Fruit fly (Drosophila melanogaster) whole organism, wandering third instar larva: Measurements from ENCODE around the gene CG17122.

ENCODE experiments used
- Sp1 ChIP-seq: fragments of 200-800 bp; sonication (Bioruptor generic); optimal IDR thresholded peaks from 3 replicates; lab custom pipeline; 2019; ENCODE audit warnings: missing biosample characterization, mild to moderate bottlenecking, missing genetic modification characterization, moderate library complexity
- fru ChIP-seq: fragments of 200-800 bp; sonication (Bioruptor generic); optimal IDR thresholded peaks from 3 replicates; lab custom pipeline; 2016; ENCODE audit warnings: missing biosample characterization, mild to moderate bottlenecking, missing genetic modification characterization

dm6 chr3L:20241987-20242982, 32.9 kb downstream of the CG17122 start:
- TF ChIP-seq Sp1 (GFP tag; lab: Kevin White, UChicago) = peak; percentile 68
- TF ChIP-seq fru = peak; percentile 36
